ENCODE assay signal across 1 fruit fly cellular context in the genomic region with DNA sequence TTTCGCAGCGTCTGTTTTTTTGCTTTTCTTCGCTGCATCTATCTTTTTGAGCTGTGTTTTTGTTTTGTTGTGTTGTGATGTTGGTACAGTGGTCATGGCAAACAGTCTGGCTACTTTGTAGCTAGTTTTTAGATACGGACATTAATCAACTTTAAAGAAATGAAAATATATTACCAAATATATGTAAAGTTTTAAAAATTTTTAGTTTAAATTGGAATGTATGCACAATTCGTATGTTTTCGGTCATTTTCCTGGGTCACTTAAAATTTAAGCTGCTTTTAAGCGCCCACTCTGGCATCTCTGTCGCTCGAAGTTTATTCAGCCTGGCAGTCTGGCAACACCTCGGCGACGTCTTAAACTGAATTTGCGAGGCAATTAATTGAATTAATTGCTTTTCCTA.
TF ChIP-seq lines count a peak whose summit lies in the region.

A gene (plus strand): TSS at position 344 of the 400 bp plus-strand sequence.

TF ChIP-seq in whole organism, embryonic, 481 proteins besides CTCF, POLR2A, EP300 and RAD21 (continued from another document):
- TF ChIP-seq nau (GFP tag; optimal IDR thresholded peaks at IDR 0.05; lab: Kevin White, UChicago) (no peak), gt (GFP tag; IDR thresholded peaks at IDR 0.05; lab: Robert Waterston, UW) (no peak), trh (GFP tag; optimal IDR thresholded peaks at IDR 0.05; lab: Kevin White, UChicago) (peak; percentile 35), CG31388 (GFP tag; optimal IDR thresholded peaks at IDR 0.05; lab: Kevin White, UChicago) (peak; percentile 9), CrebB (tag; optimal IDR thresholded peaks at IDR 0.05; lab: Kevin White, UChicago) (no peak), tio (GFP tag; optimal IDR thresholded peaks at IDR 0.05; lab: Kevin White, UChicago) (no peak), sd (tag; optimal IDR thresholded peaks at IDR 0.05; lab: Kevin White, UChicago) (peak; percentile 46), seq (GFP tag; IDR thresholded peaks at IDR 0.05; lab: Robert Waterston, UW) (no peak), CG7928 (GFP tag; optimal IDR thresholded peaks at IDR 0.05; lab: Kevin White, UChicago) (no peak), aop (GFP tag; IDR thresholded peaks at IDR 0.05; lab: Robert Waterston, UW) (no peak), bowl (GFP tag; IDR thresholded peaks at IDR 0.05; lab: Robert Waterston, UW) (no peak), emc (GFP tag; optimal IDR thresholded peaks at IDR 0.05; lab: Kevin White, UChicago) (no peak), Spps (tag; optimal IDR thresholded peaks at IDR 0.05; lab: Kevin White, UChicago) (no peak), eyg (GFP tag; optimal IDR thresholded peaks at IDR 0.05; lab: Kevin White, UChicago) (no peak), Poxn (GFP tag; IDR thresholded peaks at IDR 0.05; lab: Robert Waterston, UW) (no peak), CG6683 (GFP tag; optimal IDR thresholded peaks at IDR 0.05; lab: Kevin White, UChicago) (peak; percentile 14), repo (GFP tag; optimal IDR thresholded peaks at IDR 0.05; lab: Kevin White, UChicago) (no peak), B-H1 (GFP tag; IDR thresholded peaks at IDR 0.05; lab: Robert Waterston, UW) (peak; percentile 45; the same call in 2 of the 3 replicates), CG13775 (GFP tag; optimal IDR thresholded peaks at IDR 0.05; lab: Kevin White, UChicago) (peak; percentile 65), Usf (GFP tag; optimal IDR thresholded peaks at IDR 0.05; lab: Kevin White, UChicago) (no peak), fd96Cb (tag; optimal IDR thresholded peaks at IDR 0.05; lab: Kevin White, UChicago) (peak; percentile 49), CG34422 (GFP tag; IDR thresholded peaks at IDR 0.05; lab: Robert Waterston, UW) (peak; percentile 70), CG7839 (tag; optimal IDR thresholded peaks at IDR 0.05; lab: Kevin White, UChicago) (peak; percentile 73), CG8388 (GFP tag; optimal IDR thresholded peaks at IDR 0.05; lab: Kevin White, UChicago) (peak; percentile 42), CG17912 (GFP tag; optimal IDR thresholded peaks at IDR 0.05; lab: Kevin White, UChicago) (no peak), NfI (GFP tag; optimal IDR thresholded peaks at IDR 0.05; lab: Kevin White, UChicago) (peak; percentile 73), wek (GFP tag; optimal IDR thresholded peaks at IDR 0.05; lab: Kevin White, UChicago) (no peak), CG4707 (GFP tag; optimal IDR thresholded peaks at IDR 0.05; lab: Kevin White, UChicago) (peak; percentile 21), lbe (GFP tag; optimal IDR thresholded peaks at IDR 0.05; lab: Kevin White, UChicago) (peak; percentile 46), CG4854 (GFP tag; optimal IDR thresholded peaks at IDR 0.05; lab: Kevin White, UChicago) (no peak), CG2202 (tag; optimal IDR thresholded peaks at IDR 0.05; lab: Kevin White, UChicago) (no peak), CG12071 (GFP tag; optimal IDR thresholded peaks at IDR 0.05; lab: Kevin White, UChicago) (no peak), vfl (GFP tag; optimal IDR thresholded peaks at IDR 0.05; lab: Kevin White, UChicago) (no peak), ranshi (GFP tag; IDR thresholded peaks at IDR 0.05; lab: Robert Waterston, UW) (peak; percentile 45; the same call in 1 of the 2 replicates), danr (GFP tag; IDR thresholded peaks at IDR 0.05; lab: Robert Waterston, UW) (0 out of 2 replicates have a peak, but pooled peaks have one; percentile 13), ftz-f1 (GFP tag; optimal IDR thresholded peaks at IDR 0.05; lab: Kevin White, UChicago) (no peak), CG1647 (GFP tag; optimal IDR thresholded peaks at IDR 0.05; lab: Kevin White, UChicago) (peak; percentile 17), abd-A (tag; optimal IDR thresholded peaks at IDR 0.05; lab: Kevin White, UChicago) (no peak), CG6175 (GFP tag; IDR thresholded peaks at IDR 0.05; lab: Robert Waterston, UW) (no peak), BEAF-32 (GFP tag; optimal IDR thresholded peaks at IDR 0.05; lab: Kevin White, UChicago) (peak; percentile 34), bcd (GFP tag; optimal IDR thresholded peaks at IDR 0.05; lab: Kevin White, UChicago) (peak; percentile 45), zf30C (GFP tag; optimal IDR thresholded peaks at IDR 0.05; lab: Kevin White, UChicago) (no peak), Lim3 (GFP tag; IDR thresholded peaks at IDR 0.05; lab: Robert Waterston, UW) (no peak), ab (GFP tag; optimal IDR thresholded peaks at IDR 0.05; lab: Kevin White, UChicago) (no peak), HHEX (GFP tag; optimal IDR thresholded peaks at IDR 0.05; lab: Kevin White, UChicago) (peak; percentile 18), Bteb2 (GFP tag; optimal IDR thresholded peaks at IDR 0.05; lab: Kevin White, UChicago) (peak; percentile 4), hbn (GFP tag; IDR thresholded peaks at IDR 0.05; lab: Robert Waterston, UW; ENCODE audit: partially characterized antibody) (no peak), wdn (GFP tag; IDR thresholded peaks at IDR 0.05; lab: Robert Waterston, UW) (peak; percentile 45; the same call in 1 of the 2 replicates), CG7963 (GFP tag; IDR thresholded peaks at IDR 0.05; lab: Robert Waterston, UW; ENCODE audit: partially characterized antibody) (no peak), Taf1 (GFP tag; IDR thresholded peaks at IDR 0.05; lab: Robert Waterston, UW) (peak; percentile 49; the same call in 1 of the 2 replicates), CG2678 (tag; optimal IDR thresholded peaks at IDR 0.05; lab: Kevin White, UChicago) (peak; percentile 75), Optix (GFP tag; IDR thresholded peaks at IDR 0.05; lab: Robert Waterston, UW) (no peak), CG8944 (GFP tag; optimal IDR thresholded peaks at IDR 0.05; lab: Kevin White, UChicago) (no peak), CG8089 (GFP tag; optimal IDR thresholded peaks at IDR 0.05; lab: Kevin White, UChicago) (no peak), CG7271 (tag; optimal IDR thresholded peaks at IDR 0.05; lab: Kevin White, UChicago) (no peak), crol (GFP tag; IDR thresholded peaks at IDR 0.05; lab: Robert Waterston, UW) (no peak), CG14441 (GFP tag; IDR thresholded peaks at IDR 0.05; lab: Robert Waterston, UW) (peak; percentile 48; the same call in 1 of the 2 replicates), nerfin-1 (tag; optimal IDR thresholded peaks at IDR 0.05; lab: Kevin White, UChicago) (peak; percentile 62), Hr51 (GFP tag; optimal IDR thresholded peaks at IDR 0.05; lab: Kevin White, UChicago) (peak; percentile 5 to 66), CG11723 (GFP tag; optimal IDR thresholded peaks at IDR 0.05; lab: Kevin White, UChicago) (peak; percentile 13), ase (GFP tag; IDR thresholded peaks at IDR 0.05; lab: Robert Waterston, UW) (no peak), Hand (GFP tag; optimal IDR thresholded peaks at IDR 0.05; lab: Kevin White, UChicago) (no peak), unpg (GFP tag; optimal IDR thresholded peaks at IDR 0.05; lab: Kevin White, UChicago) (peak; percentile 71), ssp (GFP tag; IDR thresholded peaks at IDR 0.05; lab: Robert Waterston, UW) (peak; percentile 29; the same call in 1 of the 2 replicates), CG10209 (GFP tag; optimal IDR thresholded peaks at IDR 0.05; lab: Kevin White, UChicago) (peak; percentile 35), CG1602 (GFP tag; optimal IDR thresholded peaks at IDR 0.05; lab: Kevin White, UChicago) (peak; percentile 60), mld (GFP tag; IDR thresholded peaks at IDR 0.05; lab: Robert Waterston, UW; ENCODE audit: partially characterized antibody) (no peak), CG4282 (GFP tag; optimal IDR thresholded peaks at IDR 0.05; lab: Kevin White, UChicago) (no peak), sr (GFP tag; IDR thresholded peaks at IDR 0.05; lab: Robert Waterston, UW) (no peak), CG2712 (tag; optimal IDR thresholded peaks at IDR 0.05; lab: Kevin White, UChicago) (peak; percentile 69), D (optimal IDR thresholded peaks at IDR 0.05; lab: Kevin White, UChicago) (no peak), D (GFP tag; optimal IDR thresholded peaks at IDR 0.05; lab: Kevin White, UChicago) (no peak), CG18599 (GFP tag; optimal IDR thresholded peaks at IDR 0.05; lab: Kevin White, UChicago) (peak; percentile 75), MBD-R2 (GFP tag; IDR thresholded peaks at IDR 0.05; lab: Robert Waterston, UW) (peak; percentile 94), stc (GFP tag; IDR thresholded peaks at IDR 0.05; lab: Robert Waterston, UW) (no peak; the same call in 1 of the 2 replicates), Oli (tag; optimal IDR thresholded peaks at IDR 0.05; lab: Kevin White, UChicago) (peak; percentile 57), z (GFP tag; IDR thresholded peaks at IDR 0.05; lab: Robert Waterston, UW) (no peak), CG12769 (tag; optimal IDR thresholded peaks at IDR 0.05; lab: Kevin White, UChicago) (no peak), Hsf (GFP tag; optimal IDR thresholded peaks at IDR 0.05; lab: Kevin White, UChicago) (peak; percentile 67), dm (GFP tag; optimal IDR thresholded peaks at IDR 0.05; lab: Kevin White, UChicago) (no peak), CG14667 (GFP tag; IDR thresholded peaks at IDR 0.05; lab: Robert Waterston, UW) (peak; percentile 36; the same call in 1 of the 2 replicates), Opbp (GFP tag; IDR thresholded peaks at IDR 0.05; lab: Robert Waterston, UW; ENCODE audit: partially characterized antibody) (no peak), CG1603 (tag; optimal IDR thresholded peaks at IDR 0.05; lab: Kevin White, UChicago) (peak; percentile 51), hkb (optimal IDR thresholded peaks at IDR 0.05; lab: Kevin White, UChicago) (peak; percentile 51), hkb (GFP tag; IDR thresholded peaks at IDR 0.05; lab: Robert Waterston, UW) (peak; percentile 25; the same call in 1 of the 2 replicates), eve (GFP tag; optimal IDR thresholded peaks at IDR 0.05; lab: Kevin White, UChicago) (no peak), Sox100B (GFP tag; optimal IDR thresholded peaks at IDR 0.05; lab: Kevin White, UChicago) (no peak), CG10431 (GFP tag; optimal IDR thresholded peaks at IDR 0.05; lab: Kevin White, UChicago) (peak; percentile 9), shn (GFP tag; optimal IDR thresholded peaks at IDR 0.05; lab: Kevin White, UChicago) (no peak), CG10543 (GFP tag; optimal IDR thresholded peaks at IDR 0.05; lab: Kevin White, UChicago) (peak; percentile 72), CG18619 (GFP tag; optimal IDR thresholded peaks at IDR 0.05; lab: Kevin White, UChicago) (peak; percentile 49), ci (GFP tag; IDR thresholded peaks at IDR 0.05; lab: Robert Waterston, UW) (no peak), tna (GFP tag; IDR thresholded peaks at IDR 0.05; lab: Robert Waterston, UW; ENCODE audit: partially characterized antibody) (no peak), ERR (GFP tag; optimal IDR thresholded peaks at IDR 0.05; lab: Kevin White, UChicago) (no peak), croc (GFP tag; conservative IDR thresholded peaks at IDR 0.05; lab: Robert Waterston, UW) (no peak), CG13424 (tag; optimal IDR thresholded peaks at IDR 0.05; lab: Kevin White, UChicago) (peak; percentile 78), Hr3 (GFP tag; optimal IDR thresholded peaks at IDR 0.05; lab: Kevin White, UChicago) (peak; percentile 60), tgo (GFP tag; IDR thresholded peaks at IDR 0.05; lab: Robert Waterston, UW) (peak; percentile 57), sob (GFP tag; IDR thresholded peaks at IDR 0.05; lab: Robert Waterston, UW) (peak; percentile 71), CG6689 (GFP tag; IDR thresholded peaks at IDR 0.05; lab: Robert Waterston, UW) (peak; percentile 72), CG31224 (GFP tag; IDR thresholded peaks at IDR 0.05; lab: Robert Waterston, UW) (no peak), CG9876 (GFP tag; optimal IDR thresholded peaks at IDR 0.05; lab: Kevin White, UChicago) (peak; percentile 0), Sin3A (optimal IDR thresholded peaks at IDR 0.05; lab: Kevin White, UChicago) (peak; percentile 44), peb (GFP tag; IDR thresholded peaks at IDR 0.05; lab: Robert Waterston, UW) (peak; percentile 45; the same call in 1 of the 2 replicates), so (GFP tag; IDR thresholded peaks at IDR 0.05; lab: Robert Waterston, UW) (no peak), sqz (GFP tag; optimal IDR thresholded peaks at IDR 0.05; lab: Kevin White, UChicago) (no peak), pita (GFP tag; optimal IDR thresholded peaks at IDR 0.05; lab: Kevin White, UChicago) (no peak), nmo (GFP tag; optimal IDR thresholded peaks at IDR 0.05; lab: Kevin White, UChicago) (peak; percentile 72), scrt (GFP tag; optimal IDR thresholded peaks at IDR 0.05; lab: Kevin White, UChicago) (no peak), Dip3 (GFP tag; optimal IDR thresholded peaks at IDR 0.05; lab: Kevin White, UChicago) (peak; percentile 52), CG9215 (GFP tag; IDR thresholded peaks at IDR 0.05; lab: Robert Waterston, UW) (peak; percentile 59), caup (GFP tag; optimal IDR thresholded peaks at IDR 0.05; lab: Kevin White, UChicago; ENCODE audit: severe bottlenecking) (peak; percentile 53), pros (GFP tag; optimal IDR thresholded peaks at IDR 0.05; lab: Kevin White, UChicago) (peak; percentile 14), CG15514 (GFP tag; optimal IDR thresholded peaks at IDR 0.05; lab: Kevin White, UChicago) (peak; percentile 81), ATbp (GFP tag; optimal IDR thresholded peaks at IDR 0.05; lab: Kevin White, UChicago) (no peak), Elba2 (GFP tag; optimal IDR thresholded peaks at IDR 0.05; lab: Kevin White, UChicago) (no peak), CG7357 (GFP tag; IDR thresholded peaks at IDR 0.05; lab: Robert Waterston, UW) (no peak), NFAT (GFP tag; IDR thresholded peaks at IDR 0.05; lab: Robert Waterston, UW) (peak; percentile 70), CG17359 (tag; optimal IDR thresholded peaks at IDR 0.05; lab: Kevin White, UChicago) (peak; percentile 45), Trl (optimal IDR thresholded peaks at IDR 0.05; lab: Kevin White, UChicago) (no peak), Trl (GFP tag; optimal IDR thresholded peaks at IDR 0.05; lab: Kevin White, UChicago) (peak; percentile 36), CG33557 (GFP tag; optimal IDR thresholded peaks at IDR 0.05; lab: Kevin White, UChicago) (peak; percentile 60), CG16815 (GFP tag; optimal IDR thresholded peaks at IDR 0.05; lab: Kevin White, UChicago) (peak; percentile 39), Mrtf (GFP tag; IDR thresholded peaks at IDR 0.05; lab: Robert Waterston, UW) (no peak), Myb (GFP tag; optimal IDR thresholded peaks at IDR 0.05; lab: Kevin White, UChicago) (peak; percentile 16), org-1 (GFP tag; optimal IDR thresholded peaks at IDR 0.05; lab: Kevin White, UChicago) (no peak)
